Fruit fly (Drosophila melanogaster) whole organism, wandering third instar larva: ENCODE results near the gene Septin2.

Source experiments
- Dfd ChIP-seq: fragments of >200 bp; optimal IDR thresholded peaks from 2 replicates; lab custom pipeline; 2017; ENCODE audit warnings: missing biosample characterization, missing genetic modification characterization
- GATAd ChIP-seq: sonication (Bioruptor generic); optimal IDR thresholded peaks from 2 replicates; lab custom pipeline; 2016; ENCODE audit warnings: missing biosample characterization, missing genetic modification characterization
- Jra ChIP-seq: sonication (Bioruptor generic); optimal IDR thresholded peaks from 2 replicates; lab custom pipeline; 2016; ENCODE audit warnings: missing biosample characterization, missing genetic modification characterization
- Myc ChIP-seq: fragments of >200 bp; optimal IDR thresholded peaks from 2 replicates; lab custom pipeline; 2017
- ey ChIP-seq: fragments of 200-800 bp; sonication (Bioruptor generic); optimal IDR thresholded peaks from 2 replicates; lab custom pipeline; 2016; ENCODE audit warnings: missing biosample characterization, missing genetic modification characterization
- fru ChIP-seq: fragments of 200-800 bp; sonication (Bioruptor generic); optimal IDR thresholded peaks from 3 replicates; lab custom pipeline; 2016; ENCODE audit warnings: missing biosample characterization, mild to moderate bottlenecking, missing genetic modification characterization
- h ChIP-seq: fragments of 200-800 bp; sonication (Bioruptor generic); optimal IDR thresholded peaks from 3 replicates; lab custom pipeline; 2016; ENCODE audit warnings: missing biosample characterization, mild to moderate bottlenecking, missing genetic modification characterization
- lola ChIP-seq: fragments of >200 bp; optimal IDR thresholded peaks from 2 replicates; lab custom pipeline; 2017; ENCODE audit warnings: missing biosample characterization, missing genetic modification characterization
- pan ChIP-seq: fragments of >200 bp; optimal IDR thresholded peaks from 2 replicates; lab custom pipeline; 2017
- psq ChIP-seq: fragments of 200-800 bp; sonication (Bioruptor generic); optimal IDR thresholded peaks from 3 replicates; lab custom pipeline; 2017; ENCODE audit warnings: missing biosample characterization, mild to moderate bottlenecking, missing genetic modification characterization, moderate library complexity
- rgr ChIP-seq: fragments of 200-800 bp; sonication (Bioruptor generic); optimal IDR thresholded peaks from 3 replicates; lab custom pipeline; 2016; ENCODE audit warnings: missing biosample characterization, mild to moderate bottlenecking, missing genetic modification characterization

DNA sequence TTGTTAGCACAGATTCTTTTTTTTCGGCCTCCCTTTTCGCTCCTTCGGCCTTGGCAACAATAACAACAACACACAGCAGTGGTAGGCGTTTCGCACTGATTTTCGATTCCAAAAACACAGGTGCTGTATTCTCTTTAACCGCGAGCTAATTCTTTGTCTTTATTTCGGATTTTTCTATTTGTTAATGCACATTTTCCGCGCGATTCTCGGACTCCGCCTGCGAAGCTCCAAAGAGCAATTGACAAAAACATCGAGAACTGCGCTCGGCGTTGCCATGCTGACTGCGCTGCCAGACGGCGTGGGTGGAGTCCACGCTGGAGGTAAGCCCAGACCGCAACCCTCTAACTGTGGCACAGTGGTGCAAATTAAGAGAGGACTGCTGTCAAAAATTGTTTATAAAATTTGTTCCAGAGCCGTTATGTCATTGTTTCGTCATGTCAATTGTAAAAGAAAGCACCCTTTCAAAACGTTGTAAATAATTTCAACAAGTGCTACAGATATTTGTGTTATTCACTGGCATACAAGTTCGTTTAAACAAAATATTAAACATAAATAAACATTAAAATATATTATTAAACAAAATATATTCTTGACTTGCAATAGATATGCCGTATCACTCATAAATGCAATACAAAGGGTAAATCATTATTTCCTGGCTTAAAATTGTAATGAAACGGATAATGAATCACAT, 30.6 kb downstream of the Septin2 start, which contains the start of the genes DPCoAC and CG5180:
- TF ChIP-seq psq (GFP tag; lab: Kevin White, UChicago) = peak; percentile 77
- peak; percentile 6 for TF ChIP-seq h
- no peak for TF ChIP-seq Dfd (GFP tag; lab: Kevin White, UChicago)
- TF ChIP-seq fru (GFP tag; lab: Kevin White, UChicago) = no peak
- TF ChIP-seq pan (lab: Kevin White, UChicago) = no peak
- TF ChIP-seq ey (GFP tag; lab: Kevin White, UChicago) = no peak
- TF ChIP-seq rgr (GFP tag; lab: Kevin White, UChicago) = no peak
- TF ChIP-seq lola (GFP tag; lab: Kevin White, UChicago) = no peak
- TF ChIP-seq GATAd (GFP tag; lab: Kevin White, UChicago) = no peak
- no peak for TF ChIP-seq Myc (lab: Kevin White, UChicago)
- peak; percentile 72 for TF ChIP-seq Jra (GFP tag; lab: Kevin White, UChicago)
